Fruit fly (Drosophila melanogaster): ENCODE data around the gene CG9459.

Gene CG9459

DNA sequence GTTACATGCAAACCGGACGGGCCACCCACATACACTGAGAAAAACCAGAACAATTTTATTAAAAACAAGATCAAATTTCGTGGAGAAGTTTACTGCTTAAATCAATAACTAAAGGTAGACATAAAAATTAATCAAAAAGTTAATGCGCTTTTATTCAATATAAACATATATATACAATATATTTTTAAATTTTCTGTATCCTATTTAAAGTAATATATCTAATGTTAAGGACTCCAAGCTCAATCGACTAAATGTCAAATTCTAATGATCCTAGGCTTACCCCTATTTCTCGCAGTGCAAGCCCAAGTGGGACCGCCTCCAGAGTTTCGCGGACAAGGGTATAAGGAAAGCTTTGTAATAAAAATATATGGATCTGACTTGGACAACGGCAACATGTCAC is 39.6 kb upstream of the CG9459 start (continued):
- TF ChIP-seq CG6254 (GFP tag; optimal IDR thresholded peaks at IDR 0.05), result no peak
- TF ChIP-seq zf30C (GFP tag; optimal IDR thresholded peaks at IDR 0.05), result no peak
- TF ChIP-seq Fer3 (tag; optimal IDR thresholded peaks at IDR 0.05), result peak; percentile 20
- TF ChIP-seq Ets97D (GFP tag; optimal IDR thresholded peaks at IDR 0.05), result no peak
- TF ChIP-seq Drgx (GFP tag; IDR thresholded peaks at IDR 0.05), result no peak
- no peak for TF ChIP-seq toy (GFP tag; IDR thresholded peaks at IDR 0.05)
- no peak for TF ChIP-seq H15 (GFP tag; IDR thresholded peaks at IDR 0.05)
- peak; percentile 44 for TF ChIP-seq CG13296 (GFP tag; optimal IDR thresholded peaks at IDR 0.05)
- TF ChIP-seq Optix (GFP tag; IDR thresholded peaks at IDR 0.05), result no peak
- peak; percentile 39 for TF ChIP-seq lmd (GFP tag; IDR thresholded peaks at IDR 0.05)
- no peak for TF ChIP-seq CG13624 (GFP tag; optimal IDR thresholded peaks at IDR 0.05)
- no peak for TF ChIP-seq CG11398 (GFP tag; optimal IDR thresholded peaks at IDR 0.05)
- TF ChIP-seq Adf1 (GFP tag; IDR thresholded peaks at IDR 0.05), result no peak
- TF ChIP-seq CG16815 (GFP tag; optimal IDR thresholded peaks at IDR 0.05), result no peak
- TF ChIP-seq tin (GFP tag; optimal IDR thresholded peaks at IDR 0.05), result no peak
- TF ChIP-seq rib (GFP tag; IDR thresholded peaks at IDR 0.05), result no peak
- no peak for TF ChIP-seq kah (GFP tag; optimal IDR thresholded peaks at IDR 0.05)
- no peak for TF ChIP-seq CG13287 (GFP tag; IDR thresholded peaks at IDR 0.05; ENCODE audit: partially characterized antibody)
- no peak for TF ChIP-seq bbx (GFP tag; IDR thresholded peaks at IDR 0.05; ENCODE audit: partially characterized antibody)
- TF ChIP-seq da (GFP tag; optimal IDR thresholded peaks at IDR 0.05), result no peak
- no peak for TF ChIP-seq CG11696 (GFP tag; IDR thresholded peaks at IDR 0.05)
- peak; percentile 26 for TF ChIP-seq Blimp-1 (GFP tag; optimal IDR thresholded peaks at IDR 0.05)
- TF ChIP-seq CG12391 (tag; optimal IDR thresholded peaks at IDR 0.05), result peak; percentile 31
- no peak for TF ChIP-seq Myb (GFP tag; optimal IDR thresholded peaks at IDR 0.05)
- no peak for TF ChIP-seq CG17328 (GFP tag; IDR thresholded peaks at IDR 0.05)
- no peak for TF ChIP-seq NFAT (GFP tag; IDR thresholded peaks at IDR 0.05)
- TF ChIP-seq Mad (GFP tag; optimal IDR thresholded peaks at IDR 0.05), result no peak
- no peak for TF ChIP-seq Poxn (GFP tag; IDR thresholded peaks at IDR 0.05)
- no peak for TF ChIP-seq CG14965 (GFP tag; optimal IDR thresholded peaks at IDR 0.05; ENCODE audit: borderline replicate concordance)
- no peak for TF ChIP-seq CG7786 (GFP tag; optimal IDR thresholded peaks at IDR 0.05)
- no peak for TF ChIP-seq crol (GFP tag; IDR thresholded peaks at IDR 0.05)
- peak; percentile 21 for TF ChIP-seq CG9727 (GFP tag; optimal IDR thresholded peaks at IDR 0.05)
- TF ChIP-seq CG7357 (GFP tag; IDR thresholded peaks at IDR 0.05), result no peak
- TF ChIP-seq grau (tag; optimal IDR thresholded peaks at IDR 0.05), result peak; percentile 43
- TF ChIP-seq chm (GFP tag; IDR thresholded peaks at IDR 0.05), result no peak
- no peak for TF ChIP-seq CG1832 (GFP tag; optimal IDR thresholded peaks at IDR 0.05)
- TF ChIP-seq CrebB (tag; optimal IDR thresholded peaks at IDR 0.05), result no peak
- TF ChIP-seq Lhr (GFP tag; optimal IDR thresholded peaks at IDR 0.05), result no peak
- no peak for TF ChIP-seq Hsf (GFP tag; optimal IDR thresholded peaks at IDR 0.05)
- TF ChIP-seq CG9609 (GFP tag; optimal IDR thresholded peaks at IDR 0.05), result no peak
- peak; percentile 35; the same call in 1 of the 2 replicates for TF ChIP-seq CG6689 (GFP tag; IDR thresholded peaks at IDR 0.05)
- 0 out of 2 replicates have a peak, but pooled peaks have one; percentile 9 for TF ChIP-seq Ada2b (GFP tag; IDR thresholded peaks at IDR 0.05)
- TF ChIP-seq caup (GFP tag; optimal IDR thresholded peaks at IDR 0.05; ENCODE audit: severe bottlenecking), result peak; percentile 9
- TF ChIP-seq fru (optimal IDR thresholded peaks at IDR 0.05), result no peak
- no peak for TF ChIP-seq CG17568 (GFP tag; optimal IDR thresholded peaks at IDR 0.05)
- peak; percentile 41; the same call in 1 of the 2 replicates for TF ChIP-seq CG14441 (GFP tag; IDR thresholded peaks at IDR 0.05)
- peak; percentile 6 for TF ChIP-seq CG8924 (tag; optimal IDR thresholded peaks at IDR 0.05)
- no peak for TF ChIP-seq Hey (tag; optimal IDR thresholded peaks at IDR 0.05)
- TF ChIP-seq CG2678 (tag; optimal IDR thresholded peaks at IDR 0.05), result peak; percentile 62
- TF ChIP-seq zfh1 (GFP tag; IDR thresholded peaks at IDR 0.05), result no peak
- no peak for TF ChIP-seq C15 (GFP tag; IDR thresholded peaks at IDR 0.05)
- TF ChIP-seq slbo (GFP tag; IDR thresholded peaks at IDR 0.05), result peak; percentile 18; the same call in 1 of the 2 replicates

Measured in whole organism, embryonic.